Fruit fly (Drosophila melanogaster) whole organism, embryonic: ENCODE measurements around the gene CG15170.

Experiments
- Ada2b ChIP-seq: fragments of 200-800 bp; sonication (Bioruptor generic); IDR thresholded peaks from 2 replicates; pipeline ENCODE4 v1.3.6; 2022; ENCODE audit warnings: missing biosample characterization, missing genetic modification characterization
- Aef1 ChIP-seq: fragments of 200-800 bp; sonication (Bioruptor generic); IDR thresholded peaks from 3 replicates; pipeline ENCODE4 v1.3.6; 2022; ENCODE audit warnings: missing biosample characterization, missing genetic modification characterization
- CG10654 ChIP-seq: fragments of 200-800 bp; sonication (Bioruptor generic); optimal IDR thresholded peaks from 2 replicates; lab custom pipeline; 2016; ENCODE audit warnings: missing biosample characterization, missing genetic modification characterization
- CG12155 ChIP-seq: fragments of 200-800 bp; sonication (Bioruptor generic); optimal IDR thresholded peaks from 3 replicates; lab custom pipeline; 2016; ENCODE audit warnings: missing biosample characterization, missing genetic modification characterization
- CG12744 ChIP-seq: fragments of 200-800 bp; sonication (Bioruptor generic); optimal IDR thresholded peaks from 2 replicates; lab custom pipeline; 2016; ENCODE audit warnings: missing biosample characterization, missing genetic modification characterization
- CG14965 ChIP-seq: fragments of 200-800 bp; sonication (Bioruptor generic); optimal IDR thresholded peaks from 2 replicates; lab custom pipeline; 2016; ENCODE audit warnings: missing biosample characterization, missing genetic modification characterization, borderline replicate concordance
- CG1602 ChIP-seq: fragments of 200-800 bp; sonication (Bioruptor generic); optimal IDR thresholded peaks from 3 replicates; lab custom pipeline; 2016; ENCODE audit warnings: missing biosample characterization, missing genetic modification characterization
- CG1647 ChIP-seq: fragments of 200-800 bp; sonication (Bioruptor generic); optimal IDR thresholded peaks from 3 replicates; lab custom pipeline; 2016; ENCODE audit warnings: missing biosample characterization, missing genetic modification characterization
- CG16813 ChIP-seq: fragments of 200-800 bp; sonication (Bioruptor generic); IDR thresholded peaks from 3 replicates; pipeline ENCODE4 v1.3.6; 2022; ENCODE audit warnings: missing biosample characterization, missing genetic modification characterization; ENCODE audit not compliant: partially characterized antibody
- CG17385 ChIP-seq: fragments of 200-800 bp; sonication (Bioruptor generic); optimal IDR thresholded peaks from 3 replicates; lab custom pipeline; 2018; ENCODE audit warnings: missing biosample characterization, mild to moderate bottlenecking, missing genetic modification characterization
- CG17829 ChIP-seq: fragments of 200-800 bp; optimal IDR thresholded peaks from 2 replicates; lab custom pipeline; 2019; ENCODE audit warnings: missing biosample characterization, mild to moderate bottlenecking, missing genetic modification characterization, moderate library complexity
- CG1832 ChIP-seq: fragments of 200-800 bp; sonication (Bioruptor generic); optimal IDR thresholded peaks from 2 replicates; lab custom pipeline; 2017; ENCODE audit warnings: missing biosample characterization, mild to moderate bottlenecking, missing genetic modification characterization, inconsistent platforms
- CG18599 ChIP-seq: fragments of 200-800 bp; sonication (Bioruptor generic); optimal IDR thresholded peaks from 3 replicates; lab custom pipeline; 2017; ENCODE audit warnings: missing biosample characterization, missing genetic modification characterization, mild to moderate bottlenecking, moderate library complexity, missing genetic modification reagents
- CG30403 ChIP-seq: fragments of 200-800 bp; sonication (Bioruptor generic); optimal IDR thresholded peaks from 3 replicates; lab custom pipeline; 2016; ENCODE audit warnings: missing biosample characterization, missing genetic modification characterization
- CG3065 ChIP-seq: fragments of 200-800 bp; sonication (Bioruptor generic); optimal IDR thresholded peaks from 2 replicates; lab custom pipeline; 2016; ENCODE audit warnings: missing biosample characterization, missing genetic modification characterization
- CG31365 ChIP-seq: fragments of 200-800 bp; sonication (Bioruptor generic); optimal IDR thresholded peaks from 2 replicates; lab custom pipeline; 2018; ENCODE audit warnings: missing biosample characterization, mild to moderate bottlenecking, missing genetic modification characterization
- CG34224 ChIP-seq: fragments of 200-800 bp; sonication (Bioruptor generic); IDR thresholded peaks from 3 replicates; pipeline ENCODE4 v1.3.6; 2022; ENCODE audit warnings: missing biosample characterization, missing genetic modification characterization; ENCODE audit not compliant: partially characterized antibody
- CG3995 ChIP-seq: fragments of 200-800 bp; sonication (Bioruptor generic); optimal IDR thresholded peaks from 3 replicates; lab custom pipeline; 2016; ENCODE audit warnings: missing biosample characterization, missing genetic modification characterization
- CG4328 ChIP-seq: fragments of 200-800 bp; sonication (Bioruptor generic); optimal IDR thresholded peaks from 3 replicates; lab custom pipeline; 2017; ENCODE audit warnings: missing biosample characterization, missing genetic modification reagents, missing genetic modification characterization
- CG43689 ChIP-seq: fragments of 200-800 bp; sonication (Bioruptor generic); IDR thresholded peaks from 2 replicates; pipeline ENCODE4 v1.3.6; 2022; ENCODE audit warnings: missing biosample characterization, missing genetic modification characterization
- CG4730 ChIP-seq: fragments of 200-800 bp; sonication (Bioruptor generic); IDR thresholded peaks from 2 replicates; pipeline ENCODE4 v1.3.6; 2022; ENCODE audit warnings: missing biosample characterization, missing genetic modification characterization
- CG5953 ChIP-seq: fragments of 200-800 bp; sonication (Bioruptor generic); IDR thresholded peaks from 2 replicates; pipeline ENCODE4 v1.3.6; 2022; ENCODE audit warnings: missing biosample characterization, missing genetic modification characterization
- CG6272 ChIP-seq: fragments of 200-800 bp; sonication (Bioruptor generic); IDR thresholded peaks from 2 replicates; pipeline ENCODE4 v1.3.6; 2022; ENCODE audit warnings: missing biosample characterization, missing genetic modification characterization
- CG6813 ChIP-seq: fragments of 200-800 bp; sonication (Bioruptor generic); optimal IDR thresholded peaks from 2 replicates; lab custom pipeline; 2017; ENCODE audit warnings: missing biosample characterization, missing genetic modification characterization, mild to moderate bottlenecking, moderate library complexity, missing genetic modification reagents
- CG7928 ChIP-seq: fragments of 200-800 bp; sonication (Bioruptor generic); optimal IDR thresholded peaks from 2 replicates; lab custom pipeline; 2017; ENCODE audit warnings: missing biosample characterization, mild to moderate bottlenecking, missing genetic modification characterization
- CG8944 ChIP-seq: fragments of 200-800 bp; sonication (Bioruptor generic); optimal IDR thresholded peaks from 3 replicates; lab custom pipeline; 2016; ENCODE audit warnings: missing biosample characterization, missing genetic modification characterization
- CG9876 ChIP-seq: fragments of 200-800 bp; sonication (Bioruptor generic); optimal IDR thresholded peaks from 2 replicates; lab custom pipeline; 2016; ENCODE audit warnings: missing biosample characterization, missing genetic modification characterization
- Fer3 ChIP-seq: fragments of 200-800 bp; sonication (Bioruptor generic); optimal IDR thresholded peaks from 2 replicates; lab custom pipeline; 2018; ENCODE audit warnings: missing biosample characterization, mild to moderate bottlenecking, missing genetic modification characterization, moderate library complexity
- HLH54F ChIP-seq: fragments of 200-800 bp; sonication (Bioruptor generic); optimal IDR thresholded peaks from 3 replicates; lab custom pipeline; 2016; ENCODE audit warnings: missing biosample characterization, missing genetic modification characterization
- Hr39 ChIP-seq: fragments of >200 bp; optimal IDR thresholded peaks from 2 replicates; lab custom pipeline; 2017
- Mrtf ChIP-seq: fragments of 200-800 bp; sonication (Bioruptor generic); IDR thresholded peaks from 3 replicates; pipeline ENCODE4 v1.3.6; 2022; ENCODE audit warnings: missing biosample characterization, missing genetic modification characterization
- Neu2 ChIP-seq: fragments of 200-800 bp; sonication (Bioruptor generic); optimal IDR thresholded peaks from 3 replicates; lab custom pipeline; 2016; ENCODE audit warnings: missing biosample characterization, missing genetic modification characterization, borderline replicate concordance
- Side ChIP-seq: fragments of 200-800 bp; sonication (Bioruptor generic); optimal IDR thresholded peaks from 2 replicates; lab custom pipeline; 2016; ENCODE audit warnings: missing biosample characterization, missing genetic modification characterization
- Sin3A ChIP-seq: fragments of >200 bp; optimal IDR thresholded peaks from 2 replicates; lab custom pipeline; 2018
- Six4 ChIP-seq: fragments of 200-800 bp; sonication (Bioruptor generic); optimal IDR thresholded peaks from 2 replicates; lab custom pipeline; 2016; ENCODE audit warnings: missing biosample characterization, missing genetic modification characterization
- Spps ChIP-seq: fragments of 200-800 bp; sonication (Bioruptor generic); optimal IDR thresholded peaks from 2 replicates; lab custom pipeline; 2018; ENCODE audit warnings: missing biosample characterization, mild to moderate bottlenecking, missing genetic modification characterization
- Usf ChIP-seq: fragments of 200-800 bp; sonication (Bioruptor generic); optimal IDR thresholded peaks from 2 replicates; lab custom pipeline; 2017; ENCODE audit warnings: missing genotype, missing biosample characterization, missing genetic modification characterization
- cas ChIP-seq: fragments of 200-800 bp; sonication (Bioruptor generic); IDR thresholded peaks from 2 replicates; pipeline ENCODE4 v1.3.6; 2022; ENCODE audit warnings: missing biosample characterization, missing genetic modification characterization
- chinmo ChIP-seq: fragments of 200-800 bp; sonication (Bioruptor generic); IDR thresholded peaks from 4 replicates; pipeline ENCODE4 v1.3.6; 2022; ENCODE audit warnings: missing biosample characterization, missing genetic modification characterization; ENCODE audit not compliant: partially characterized antibody
- emc ChIP-seq: fragments of 200-800 bp; sonication (Bioruptor generic); optimal IDR thresholded peaks from 2 replicates; lab custom pipeline; 2016; ENCODE audit warnings: missing biosample characterization, missing genetic modification characterization
- gro ChIP-seq: fragments of 200-800 bp; sonication (Bioruptor generic); optimal IDR thresholded peaks from 2 replicates; lab custom pipeline; 2016; ENCODE audit warnings: missing biosample characterization, missing genetic modification characterization
- h ChIP-seq: fragments of >200 bp; optimal IDR thresholded peaks from 2 replicates; lab custom pipeline; 2017
- inv ChIP-seq: fragments of 200-800 bp; sonication (Bioruptor generic); IDR thresholded peaks from 2 replicates; pipeline ENCODE4 v1.3.6; 2022; ENCODE audit warnings: missing biosample characterization, missing genetic modification characterization; ENCODE audit not compliant: partially characterized antibody
- klu ChIP-seq: fragments of 200-800 bp; sonication (Bioruptor generic); IDR thresholded peaks from 2 replicates; pipeline ENCODE4 v1.3.6; 2022; ENCODE audit warnings: missing biosample characterization, missing genetic modification characterization
- mld ChIP-seq: fragments of 200-800 bp; sonication (Bioruptor generic); IDR thresholded peaks from 3 replicates; pipeline ENCODE4 v1.3.6; 2022; ENCODE audit warnings: missing biosample characterization, missing genetic modification characterization; ENCODE audit not compliant: partially characterized antibody
- pros ChIP-seq: fragments of 200-800 bp; sonication (Bioruptor generic); optimal IDR thresholded peaks from 3 replicates; lab custom pipeline; 2019; ENCODE audit warnings: missing biosample characterization, mild to moderate bottlenecking, missing genetic modification characterization, moderate library complexity
- pzg ChIP-seq: fragments of 200-800 bp; sonication (Bioruptor generic); optimal IDR thresholded peaks from 3 replicates; lab custom pipeline; 2018; ENCODE audit warnings: missing biosample characterization, mild to moderate bottlenecking, missing genetic modification characterization, moderate library complexity
- sd ChIP-seq: fragments of 200-800 bp; sonication (Bioruptor generic); optimal IDR thresholded peaks from 3 replicates; lab custom pipeline; 2018; ENCODE audit warnings: missing biosample characterization, mild to moderate bottlenecking, missing genetic modification characterization, moderate library complexity
- sens ChIP-seq: fragments of 200-800 bp; sonication (Bioruptor generic); peaks from one replicate; lab custom pipeline; 2016; ENCODE audit warnings: missing biosample characterization, missing genetic modification characterization
- sim ChIP-seq: fragments of 200-800 bp; sonication (Bioruptor generic); IDR thresholded peaks from 2 replicates; pipeline ENCODE4 v1.3.6; 2022; ENCODE audit warnings: missing biosample characterization, missing genetic modification characterization
- sisA ChIP-seq: fragments of 200-800 bp; sonication (Bioruptor generic); IDR thresholded peaks from 2 replicates; pipeline ENCODE4 v1.3.6; 2022; ENCODE audit warnings: missing biosample characterization, missing genetic modification characterization
- slp2 ChIP-seq: fragments of 200-800 bp; sonication (Bioruptor generic); optimal IDR thresholded peaks from 2 replicates; lab custom pipeline; 2016; ENCODE audit warnings: missing biosample characterization, missing genetic modification characterization
- tio ChIP-seq: fragments of 200-800 bp; sonication (Bioruptor generic); optimal IDR thresholded peaks from 2 replicates; lab custom pipeline; 2017; ENCODE audit warnings: missing biosample characterization, missing genetic modification characterization, inconsistent platforms

CG15170 gene

dm6 chr2L:19002959-19003371 lies 12.9 kb upstream of the CG15170 start, which contains the start of gene CG31793 (continued):
- peak; percentile 32 for TF ChIP-seq CG12155 (GFP tag; lab: Kevin White, UChicago)
- TF ChIP-seq Aef1 (GFP tag; lab: Robert Waterston, UW): 0 out of 3 replicates have a peak, but pooled peaks have one; percentile 16
- TF ChIP-seq sim: no peak
- no peak for TF ChIP-seq CG8944 (GFP tag; lab: Kevin White, UChicago)
- peak; percentile 28 for TF ChIP-seq gro
- TF ChIP-seq CG18599 (GFP tag; lab: Kevin White, UChicago): peak; percentile 82
- TF ChIP-seq mld (GFP tag; lab: Robert Waterston, UW): no peak
- TF ChIP-seq cas (GFP tag; lab: Robert Waterston, UW): 0 out of 2 replicates have a peak, but pooled peaks have one; percentile 38
- peak; percentile 12 for TF ChIP-seq pzg (GFP tag; lab: Kevin White, UChicago)
- TF ChIP-seq CG4328 (GFP tag; lab: Kevin White, UChicago): no peak
- TF ChIP-seq CG9876: no peak
- TF ChIP-seq Usf: no peak
- no peak for TF ChIP-seq CG4730 (GFP tag; lab: Robert Waterston, UW)
- TF ChIP-seq CG7928 (GFP tag; lab: Kevin White, UChicago): no peak
- peak; percentile 30 for TF ChIP-seq CG10654 (GFP tag; lab: Kevin White, UChicago)
- peak; percentile 50 for TF ChIP-seq CG30403 (GFP tag; lab: Kevin White, UChicago)
- no peak for TF ChIP-seq Mrtf (GFP tag; lab: Robert Waterston, UW)
- no peak for TF ChIP-seq CG16813 (GFP tag; lab: Robert Waterston, UW)
- TF ChIP-seq CG5953 (GFP tag; lab: Robert Waterston, UW): no peak
- no peak for TF ChIP-seq klu
- TF ChIP-seq CG34224 (GFP tag; lab: Robert Waterston, UW): peak; percentile 52; the same call in 2 of the 3 replicates
- TF ChIP-seq slp2 (GFP tag; lab: Kevin White, UChicago): no peak
- TF ChIP-seq CG17829 (tag; lab: Kevin White, UChicago): peak; percentile 46
- TF ChIP-seq CG1832 (GFP tag; lab: Kevin White, UChicago): no peak
- no peak for TF ChIP-seq CG43689
- peak; percentile 65; the same call in 2 of the 4 replicates for TF ChIP-seq chinmo
- TF ChIP-seq CG3065 (GFP tag; lab: Kevin White, UChicago): no peak
- TF ChIP-seq Neu2 (GFP tag; lab: Kevin White, UChicago): no peak
- no peak for TF ChIP-seq Hr39
- peak; percentile 57 for TF ChIP-seq CG17385 (GFP tag; lab: Kevin White, UChicago)
- peak; percentile 64 for TF ChIP-seq Fer3 (tag; lab: Kevin White, UChicago)
- no peak for TF ChIP-seq CG6272 (GFP tag; lab: Robert Waterston, UW)
- no peak for TF ChIP-seq Side (GFP tag; lab: Kevin White, UChicago)
- TF ChIP-seq inv (GFP tag; lab: Robert Waterston, UW): no peak
- TF ChIP-seq pros (GFP tag; lab: Kevin White, UChicago): no peak
- TF ChIP-seq CG31365 (tag; lab: Kevin White, UChicago): no peak
- no peak for TF ChIP-seq emc (GFP tag; lab: Kevin White, UChicago)
- no peak for TF ChIP-seq h (lab: Kevin White, UChicago)
- TF ChIP-seq CG14965 (GFP tag; lab: Kevin White, UChicago): no peak
- TF ChIP-seq CG6813 (GFP tag; lab: Kevin White, UChicago): peak; percentile 37
- TF ChIP-seq CG1647 (GFP tag; lab: Kevin White, UChicago): no peak
- no peak for TF ChIP-seq CG3995 (GFP tag; lab: Kevin White, UChicago)
- TF ChIP-seq Spps (tag; lab: Kevin White, UChicago): no peak
- TF ChIP-seq Sin3A (lab: Kevin White, UChicago): no peak
- TF ChIP-seq tio (GFP tag; lab: Kevin White, UChicago): no peak
- peak; percentile 3 for TF ChIP-seq CG1602 (GFP tag; lab: Kevin White, UChicago)
- peak; percentile 34 for TF ChIP-seq sd
- TF ChIP-seq Ada2b: peak; percentile 58; the same call in 1 of the 2 replicates
- peak; percentile 66 for TF ChIP-seq sens (GFP tag; lab: Kevin White, UChicago)
- TF ChIP-seq Six4 (GFP tag; lab: Kevin White, UChicago): no peak
- TF ChIP-seq CG12744 (GFP tag; lab: Kevin White, UChicago): no peak
- no peak for TF ChIP-seq sisA (GFP tag; lab: Robert Waterston, UW)
- no peak for TF ChIP-seq HLH54F
